Fruit fly (Drosophila melanogaster) whole organism, prepupa: ENCODE data around the gene Cp7Fb.

Source experiments
- CG1621 ChIP-seq: fragments of 200-800 bp; sonication (Bioruptor generic); optimal IDR thresholded peaks from 3 replicates; lab custom pipeline; 2018; ENCODE audit warnings: missing biosample characterization, mild to moderate bottlenecking, missing genetic modification characterization
- CG16779 ChIP-seq: fragments of 200-800 bp; sonication (Bioruptor generic); optimal IDR thresholded peaks from 3 replicates; lab custom pipeline; 2017; ENCODE audit warnings: missing biosample characterization, mild to moderate bottlenecking, missing genetic modification characterization
- CG31627 ChIP-seq: fragments of 200-800 bp; sonication (Bioruptor generic); optimal IDR thresholded peaks from 3 replicates; lab custom pipeline; 2016; ENCODE audit warnings: missing biosample characterization, missing genetic modification characterization
- CG34406 ChIP-seq: fragments of 200-800 bp; sonication (Bioruptor generic); optimal IDR thresholded peaks from 3 replicates; lab custom pipeline; 2016; ENCODE audit warnings: missing biosample characterization, missing genetic modification characterization
- CG6808 ChIP-seq: fragments of 200-800 bp; sonication (Bioruptor generic); optimal IDR thresholded peaks from 3 replicates; lab custom pipeline; 2017; ENCODE audit warnings: missing biosample characterization, missing genetic modification characterization, mild to moderate bottlenecking, moderate library complexity, missing genetic modification reagents
- CG8119 ChIP-seq: fragments of 200-800 bp; sonication (Bioruptor generic); IDR thresholded peaks from 3 replicates; pipeline ENCODE4 v1.3.6; 2022; ENCODE audit warnings: missing biosample characterization, missing genetic modification characterization
- Ets96B ChIP-seq: fragments of 200-800 bp; optimal IDR thresholded peaks from 2 replicates; lab custom pipeline; 2019; ENCODE audit warnings: missing biosample characterization, mild to moderate bottlenecking, missing genetic modification characterization, moderate library complexity
- Hr39 ChIP-seq: fragments of 200-800 bp; sonication (Bioruptor generic); optimal IDR thresholded peaks from 2 replicates; lab custom pipeline; 2016; ENCODE audit warnings: missing biosample characterization, missing genetic modification characterization
- OdsH ChIP-seq: fragments of 200-800 bp; sonication (Bioruptor generic); optimal IDR thresholded peaks from 3 replicates; lab custom pipeline; 2016; ENCODE audit warnings: missing biosample characterization, missing genetic modification characterization
- cyc ChIP-seq: fragments of 200-800 bp; sonication (Bioruptor generic); optimal IDR thresholded peaks from 3 replicates; lab custom pipeline; 2016; ENCODE audit warnings: missing biosample characterization, missing genetic modification characterization
- dac ChIP-seq: fragments of 200-800 bp; sonication (Bioruptor generic); optimal IDR thresholded peaks from 2 replicates; lab custom pipeline; 2017; ENCODE audit warnings: missing biosample characterization, mild to moderate bottlenecking, missing genetic modification characterization
- eg ChIP-seq: fragments of 200-800 bp; sonication (Bioruptor generic); IDR thresholded peaks from 3 replicates; pipeline ENCODE4 v1.3.6; 2022; ENCODE audit warnings: missing biosample characterization, missing genetic modification characterization
- fd85E ChIP-seq: fragments of 200-800 bp; sonication (Bioruptor generic); optimal IDR thresholded peaks from 3 replicates; lab custom pipeline; 2016; ENCODE audit warnings: missing biosample characterization, missing genetic modification characterization
- spab ChIP-seq: fragments of 200-800 bp; sonication (Bioruptor generic); optimal IDR thresholded peaks from 2 replicates; lab custom pipeline; 2017; ENCODE audit warnings: missing biosample characterization, mild to moderate bottlenecking, missing genetic modification characterization, missing genetic modification reagents

dm6 chrX:8433709-8434108 lies 39.9 kb upstream of the Cp7Fb start, which contains the start of gene CG32712:
- no peak for TF ChIP-seq OdsH
- no peak for TF ChIP-seq Hr39
- no peak for TF ChIP-seq cyc (GFP tag; lab: Kevin White, UChicago)
- no peak for TF ChIP-seq CG31627 (GFP tag; lab: Kevin White, UChicago)
- TF ChIP-seq CG1621, result no peak
- no peak for TF ChIP-seq CG16779 (tag; lab: Kevin White, UChicago)
- TF ChIP-seq CG8119 (GFP tag; lab: Robert Waterston, UW), result no peak
- no peak for TF ChIP-seq CG6808 (GFP tag; lab: Kevin White, UChicago)
- no peak for TF ChIP-seq Ets96B (tag; lab: Kevin White, UChicago)
- TF ChIP-seq dac (GFP tag; lab: Kevin White, UChicago), result no peak
- no peak for TF ChIP-seq eg (GFP tag; lab: Robert Waterston, UW)
- TF ChIP-seq spab (GFP tag; lab: Kevin White, UChicago), result no peak
- no peak for TF ChIP-seq fd85E (GFP tag; lab: Kevin White, UChicago)
- no peak for TF ChIP-seq CG34406
